Worm (Caenorhabditis elegans) whole organism, L4/young adult: ENCODE results near the gene ttr-41.
A peak's percentile ranks its signal among the peaks of the same experiment; 100 is the strongest.

ENCODE experiments used
- W03F9.2 ChIP-seq: fragments of 150-350 bp; optimal IDR thresholded peaks from 2 replicates; lab custom pipeline; 2014; ENCODE audit warnings: missing biosample characterization, missing genetic modification characterization
- dao-5 ChIP-seq: sonication (generic microtip); optimal IDR thresholded peaks from 2 replicates; lab custom pipeline; 2016; ENCODE audit warnings: missing genotype, missing genetic modification characterization, moderate library complexity, missing compliant biosample characterization
- him-1 ChIP-seq: sonication (generic microtip); optimal IDR thresholded peaks from 2 replicates; lab custom pipeline; 2016; ENCODE audit warnings: missing genotype, missing genetic modification reagents, missing genetic modification characterization, missing compliant biosample characterization

ttr-41 gene

DNA sequence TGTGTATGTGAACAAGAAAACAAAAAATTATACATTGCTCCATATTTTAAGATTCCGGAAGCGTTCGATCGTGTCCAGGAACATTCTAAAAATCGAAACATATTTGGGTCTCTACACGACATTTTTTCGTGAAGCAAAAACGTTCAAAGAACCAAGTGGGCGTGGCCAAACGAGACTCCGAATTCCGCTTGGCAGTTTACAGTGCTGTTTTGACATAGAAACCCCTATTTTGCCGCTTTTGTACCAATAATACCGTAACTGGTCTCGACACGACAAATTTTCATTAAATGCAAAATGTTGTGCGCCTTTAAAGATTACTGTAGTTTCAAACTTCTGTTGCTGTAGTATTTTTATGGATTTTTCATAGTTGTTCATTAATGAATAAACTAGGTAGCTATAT, 28.0 kb upstream of the ttr-41 start:
- TF ChIP-seq dao-5 (tag; lab: Kevin White, UChicago) (no peak), him-1 (no peak), W03F9.2 (no peak)

DNA sequence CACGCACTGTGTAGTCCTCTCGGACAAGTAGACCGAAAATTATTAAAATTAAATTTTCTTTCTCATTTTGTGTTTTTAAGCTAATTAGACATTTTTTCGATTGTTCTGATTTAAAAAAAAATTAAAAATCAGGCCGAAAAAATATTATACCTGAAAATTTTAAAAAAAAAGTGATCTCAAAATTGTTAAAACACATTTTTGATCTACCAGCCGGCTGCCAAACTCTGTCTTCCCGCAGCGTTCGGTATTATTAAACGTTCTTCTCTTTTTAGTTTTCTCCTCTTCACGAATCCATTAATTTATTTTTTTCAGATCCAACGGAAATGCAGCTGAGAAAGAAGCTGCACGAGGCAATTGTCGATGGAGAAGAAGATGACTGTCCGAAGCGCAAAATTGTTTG, 25.5 kb upstream of the ttr-41 start, which contains the start of gene C27D9.1:
Gene C27D9.1, plus strand, starts transcription at position 281 of the 400 bp plus-strand sequence.
- no peak for TF ChIP-seq dao-5 (tag; lab: Kevin White, UChicago)
- no peak for TF ChIP-seq him-1
- TF ChIP-seq W03F9.2, result no peak

DNA sequence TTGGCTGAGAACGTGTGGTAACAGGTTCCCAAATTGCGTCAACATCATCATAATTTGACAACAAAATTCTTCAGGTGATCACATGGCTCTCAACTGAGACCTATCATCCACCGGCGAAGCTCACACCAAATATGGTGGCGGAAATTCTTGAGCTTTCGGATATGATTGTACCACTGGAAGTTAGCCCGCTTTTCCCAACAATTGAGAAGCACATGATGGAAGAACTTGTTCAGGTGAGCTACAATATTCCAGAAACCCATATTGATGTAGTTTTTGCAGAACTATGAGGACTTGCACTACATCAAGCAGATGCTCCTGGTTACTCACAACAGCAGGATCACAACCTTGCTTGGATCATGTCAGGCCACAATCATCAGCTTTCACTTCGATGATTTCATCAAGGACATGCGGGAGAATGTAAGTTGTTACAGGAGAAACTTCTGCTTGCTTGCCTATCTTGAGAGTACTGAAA, 24.6 kb upstream of the ttr-41 start, which contains the start of gene F41C3.1:
Gene F41C3.1, plus strand, starts transcription at position 51 of the 472 bp plus-strand sequence.
- TF ChIP-seq dao-5 (tag; lab: Kevin White, UChicago) (no peak), W03F9.2 (no peak), him-1 (no peak)

DNA sequence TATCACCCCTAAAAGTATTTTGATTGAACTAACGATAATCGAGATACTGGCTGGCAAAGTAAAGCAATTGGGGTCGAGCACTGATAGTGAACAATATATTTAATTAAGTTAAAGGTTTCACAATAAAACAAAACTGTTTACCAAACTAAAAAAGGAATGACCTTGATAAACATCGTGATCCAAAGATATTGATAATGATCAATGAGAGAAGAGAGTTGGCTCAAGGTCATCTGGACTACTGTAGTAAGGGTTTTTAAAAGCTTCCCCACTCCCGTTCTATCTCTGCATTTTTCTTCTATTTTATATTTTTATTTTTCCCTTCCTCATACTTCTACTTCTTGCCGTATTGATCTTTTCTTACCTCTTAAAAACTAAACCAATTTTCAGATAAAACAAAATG, 21.9 kb upstream of the ttr-41 start, which contains the start of gene F41C3.2:
Gene F41C3.2, plus strand, starts transcription at position 388 of the 400 bp plus-strand sequence.
- TF ChIP-seq dao-5 (tag; lab: Kevin White, UChicago) (no peak), him-1 (no peak), W03F9.2 (no peak)

DNA sequence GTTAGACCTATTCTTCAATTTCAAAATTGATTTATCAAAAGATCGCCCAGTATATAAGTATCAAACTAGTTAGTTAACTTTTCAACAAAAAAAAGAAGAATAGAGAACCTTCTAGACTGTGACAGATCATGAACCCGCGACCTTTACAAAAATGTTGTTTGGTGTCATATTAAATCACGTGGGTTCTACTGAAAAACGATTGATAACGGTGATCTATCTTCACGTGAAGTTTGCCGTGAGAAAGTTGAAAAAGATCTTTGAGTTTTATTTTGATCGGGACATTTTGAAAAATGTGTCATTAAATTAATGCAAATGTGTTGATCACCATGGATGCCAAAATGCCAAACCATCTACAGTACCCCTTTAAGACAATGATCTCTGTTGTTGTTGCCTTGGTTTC, 20.7 kb upstream of the ttr-41 start:
- TF ChIP-seq dao-5 (tag; lab: Kevin White, UChicago) (no peak), W03F9.2 (no peak), him-1 (no peak)

DNA sequence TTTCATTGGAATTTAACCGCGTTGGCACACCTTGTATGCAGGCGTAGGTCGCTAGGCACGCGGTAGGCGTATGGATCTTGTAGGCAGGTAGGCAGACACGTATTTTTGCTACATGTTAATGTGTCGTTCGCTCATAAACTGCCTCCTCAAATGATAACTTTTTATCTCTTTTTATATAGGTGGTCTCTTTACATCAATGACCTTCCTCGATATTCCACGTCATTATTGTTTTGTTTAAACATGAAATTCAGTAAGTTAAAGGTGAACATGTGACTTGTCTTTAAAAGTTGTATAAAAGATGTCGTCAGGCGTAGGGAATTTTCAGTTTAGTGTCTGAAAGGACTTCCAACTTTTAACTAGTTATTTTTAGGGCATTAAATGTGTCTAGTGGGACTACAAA, 20.0 kb upstream of the ttr-41 start:
- TF ChIP-seq dao-5 (tag; lab: Kevin White, UChicago) (no peak), him-1 (no peak), W03F9.2 (no peak)

DNA sequence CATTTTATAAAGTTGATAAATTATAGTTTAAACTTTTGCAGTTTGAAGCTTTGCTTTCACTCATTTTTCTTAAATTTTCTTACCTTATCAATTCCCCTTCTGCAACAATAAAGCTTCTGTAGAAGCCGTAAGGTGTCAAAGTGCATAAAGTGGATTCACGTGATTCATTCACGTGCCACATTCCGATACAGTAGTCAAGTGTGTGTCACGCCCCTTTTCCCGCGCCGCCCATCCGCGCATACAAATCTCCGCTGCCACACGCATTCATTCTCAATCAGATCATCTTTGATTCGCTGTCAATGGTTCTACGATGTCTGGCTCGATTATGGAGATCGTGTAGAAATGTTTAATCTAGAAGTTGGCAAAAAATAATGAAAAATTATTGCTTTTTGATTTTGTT, 19.4 kb upstream of the ttr-41 start:
- TF ChIP-seq W03F9.2 (no peak), dao-5 (tag; lab: Kevin White, UChicago) (no peak), him-1 (no peak)

DNA sequence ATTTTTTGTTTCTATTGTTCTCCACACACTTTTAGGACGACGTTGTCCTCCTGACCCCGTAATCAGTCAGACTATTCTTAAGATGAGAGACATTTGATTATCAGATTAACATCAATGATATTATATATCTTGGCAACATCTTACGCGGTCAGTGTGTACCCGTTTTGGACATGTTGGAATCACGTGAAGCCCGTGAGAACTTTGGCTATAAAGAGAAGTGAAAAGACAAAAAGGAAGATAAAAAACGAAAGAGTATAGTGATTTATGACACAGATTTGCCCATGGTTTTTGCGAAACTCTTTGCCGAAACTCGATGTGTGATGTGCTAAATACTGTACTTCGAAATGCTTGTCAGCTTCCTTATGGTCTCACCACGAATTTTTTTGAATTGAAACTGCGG, 17.6 kb upstream of the ttr-41 start:
- no peak for TF ChIP-seq him-1
- TF ChIP-seq dao-5 (tag; lab: Kevin White, UChicago), result no peak
- no peak for TF ChIP-seq W03F9.2

DNA sequence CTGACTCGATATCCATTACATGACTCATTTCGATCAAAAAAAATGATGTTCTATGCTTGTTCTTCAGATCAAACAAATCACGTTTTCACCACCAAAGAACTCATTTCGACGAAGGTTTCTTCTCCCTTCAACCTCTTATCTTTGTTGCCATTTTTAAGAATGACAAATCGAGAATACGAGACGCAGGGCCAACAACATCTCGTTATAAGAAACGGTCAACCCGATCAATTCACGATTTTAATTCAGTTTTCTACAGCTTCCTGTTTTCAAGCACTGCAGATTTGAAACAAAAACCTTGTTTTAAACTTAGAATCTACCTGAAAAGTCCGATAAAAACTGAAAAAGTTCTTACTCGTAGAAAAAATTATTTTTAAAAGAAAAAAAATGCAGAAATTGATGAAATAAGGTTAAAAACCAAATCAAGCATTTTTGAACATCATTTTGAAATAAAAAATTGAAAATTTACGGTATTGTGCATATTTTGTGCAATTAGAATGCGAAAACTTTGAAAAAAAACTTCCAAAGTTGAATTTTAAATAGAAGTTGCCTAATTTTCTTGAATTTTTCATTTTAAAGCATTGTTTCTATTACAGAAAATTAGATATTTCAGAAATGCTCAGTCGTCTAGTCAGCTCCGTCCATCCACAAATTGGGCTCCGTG, 14.0 kb upstream of the ttr-41 start, which contains the start of gene acs-11:
Gene acs-11, plus strand, starts transcription at position 611 of the 661 bp plus-strand sequence.
- TF ChIP-seq W03F9.2 (no peak), dao-5 (tag; lab: Kevin White, UChicago) (no peak), him-1 (no peak)

DNA sequence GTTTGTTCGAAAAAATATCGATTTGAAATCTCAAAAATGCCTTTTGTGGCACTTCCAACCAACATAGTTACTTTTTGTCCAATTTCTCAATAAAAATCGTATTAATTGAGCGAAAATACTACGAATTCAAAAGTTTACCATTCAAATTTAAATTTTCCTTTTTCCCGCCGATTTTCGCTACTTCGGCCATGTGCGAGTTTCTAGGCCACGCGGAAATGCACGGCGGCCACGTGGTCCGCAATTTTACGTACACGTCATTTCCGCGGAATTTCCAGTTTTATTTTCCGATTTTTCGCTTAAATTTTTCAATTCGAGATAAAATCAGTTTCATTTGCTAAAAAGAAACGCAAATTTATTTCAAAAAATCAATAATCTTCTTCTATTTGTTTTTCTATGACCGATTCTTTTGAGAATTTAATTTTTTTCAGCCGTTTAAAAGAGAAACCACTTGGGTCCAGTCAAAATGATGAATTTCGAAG, 12.4 kb upstream of the ttr-41 start, which contains the start of gene eas-1:
Gene eas-1, plus strand, starts transcription at position 429 of the 479 bp plus-strand sequence.
- peak; percentile 86 for TF ChIP-seq W03F9.2
- TF ChIP-seq him-1, result peak; percentile 57
- no peak for TF ChIP-seq dao-5 (tag; lab: Kevin White, UChicago)

DNA sequence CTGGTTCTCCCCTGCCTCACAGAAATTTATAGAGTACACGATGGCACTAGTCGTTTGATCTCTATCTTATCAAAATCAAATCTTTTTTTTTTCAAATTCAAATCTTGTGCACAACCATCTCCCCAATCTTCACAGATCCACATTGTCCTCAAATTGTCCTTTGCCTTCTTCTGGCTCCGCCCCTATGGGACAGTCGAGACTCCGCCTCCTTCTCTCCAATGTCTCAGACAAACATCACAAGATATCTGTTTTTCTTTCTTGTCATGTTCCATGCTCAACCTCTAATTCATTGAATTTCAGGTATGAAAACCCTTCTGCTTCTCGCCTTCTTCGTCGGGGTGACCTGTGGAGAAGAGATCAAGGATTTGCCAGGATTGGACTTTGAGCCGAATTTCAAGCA, 9.7 kb upstream of the ttr-41 start, which contains the start of gene ctsa-1.1:
Gene ctsa-1.1, plus strand, starts transcription at position 301 of the 400 bp plus-strand sequence.
- TF ChIP-seq W03F9.2 (no peak), him-1 (no peak), dao-5 (tag; lab: Kevin White, UChicago) (no peak)

DNA sequence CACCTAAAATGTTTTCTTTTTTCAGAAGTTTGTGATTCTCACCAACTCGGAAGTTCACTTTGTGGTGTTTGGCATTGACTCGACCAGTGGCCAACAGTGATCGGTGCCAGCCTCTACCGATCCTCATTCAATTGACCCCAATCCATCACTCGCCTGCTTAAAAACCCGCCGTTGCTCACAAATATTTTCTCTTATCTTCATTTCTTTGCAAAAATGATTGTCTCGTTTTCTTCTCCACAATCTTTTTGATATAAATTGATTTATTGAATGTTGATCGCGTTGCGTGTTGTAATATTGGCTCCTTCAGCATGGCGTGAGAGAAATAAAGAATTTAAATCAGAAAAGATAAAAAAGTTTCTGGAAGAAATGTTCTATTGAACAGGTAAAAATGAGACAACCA, 8.9 kb upstream of the ttr-41 start:
- TF ChIP-seq him-1 (no peak), W03F9.2 (no peak), dao-5 (tag; lab: Kevin White, UChicago) (no peak)

DNA sequence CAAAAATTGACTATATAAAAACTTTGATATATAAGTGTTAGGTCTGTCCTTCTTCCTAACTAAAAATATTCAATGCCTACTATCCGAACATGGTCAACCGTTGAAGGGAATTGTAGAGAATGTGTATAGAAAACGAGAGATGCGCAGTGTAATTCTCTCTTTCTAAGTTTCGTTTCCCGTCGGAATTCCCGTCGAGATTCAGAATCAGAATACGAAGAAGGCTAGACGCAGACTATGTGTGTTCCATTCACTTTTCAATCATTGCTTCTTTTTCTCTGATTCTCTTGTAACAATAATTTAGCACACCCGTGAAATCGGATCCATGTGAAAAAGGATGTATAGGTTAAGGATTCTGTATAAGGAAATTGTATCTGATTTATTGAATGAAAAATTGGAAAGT, 6.8 kb upstream of the ttr-41 start:
- no peak for TF ChIP-seq him-1
- no peak for TF ChIP-seq dao-5 (tag; lab: Kevin White, UChicago)
- TF ChIP-seq W03F9.2, result no peak

DNA sequence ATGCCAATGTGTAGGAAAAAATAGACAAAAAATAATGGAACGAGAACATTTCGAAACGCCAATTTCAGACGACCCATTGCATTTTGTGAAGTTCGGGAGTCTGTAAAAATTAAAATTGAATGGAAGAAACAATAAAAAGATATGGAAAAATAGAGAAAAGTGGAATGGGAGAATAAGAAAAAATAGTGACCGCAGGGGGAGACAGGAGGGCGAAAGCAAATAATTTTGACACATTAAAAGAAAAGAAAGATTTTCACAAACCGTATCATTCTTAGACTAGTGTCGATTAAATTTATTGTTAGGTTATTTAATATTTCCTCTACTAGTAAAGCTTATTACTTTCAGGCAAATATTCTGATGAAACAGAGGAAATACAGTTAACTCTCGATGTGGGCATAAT, 6.2 kb upstream of the ttr-41 start, which contains the start of gene F41C3.11:
Gene F41C3.11, minus strand, starts transcription at position 101 of the 400 bp plus-strand sequence.
- TF ChIP-seq him-1 (no peak), W03F9.2 (no peak), dao-5 (tag; lab: Kevin White, UChicago) (no peak)

DNA sequence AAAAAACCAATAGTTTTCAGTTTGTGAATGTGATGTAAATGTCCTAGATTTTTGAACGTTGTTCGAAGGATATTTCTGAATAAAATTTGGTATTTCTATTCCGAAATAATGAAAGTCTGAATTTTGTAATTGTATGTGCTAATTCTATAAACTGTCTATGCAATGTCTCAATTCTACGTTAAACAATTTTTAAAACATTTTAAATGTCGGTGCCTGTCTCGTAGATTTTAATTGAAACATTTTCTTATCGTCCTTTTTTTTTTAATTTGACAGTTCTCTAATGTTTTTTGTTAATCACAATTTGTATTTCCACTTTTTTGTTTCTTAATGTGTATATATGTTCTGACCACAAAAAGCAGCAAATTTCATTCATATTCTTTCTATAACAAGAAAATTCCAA, 2.1 kb upstream of the ttr-41 start, which contains the start of gene F41C3.7:
Gene F41C3.7, plus strand, starts transcription at position 301 of the 400 bp plus-strand sequence.
- TF ChIP-seq him-1, result no peak
